Fruit fly (Drosophila melanogaster) whole organism, embryonic: Measurements from ENCODE around the gene CG13126.

Experiments
- ATbp ChIP-seq: fragments of 200-800 bp; sonication (Bioruptor generic); optimal IDR thresholded peaks from 2 replicates; lab custom pipeline; 2017; ENCODE audit warnings: missing biosample characterization, mild to moderate bottlenecking, missing genetic modification characterization, missing genetic modification reagents
- CG10431 ChIP-seq: fragments of 200-800 bp; sonication (Bioruptor generic); optimal IDR thresholded peaks from 3 replicates; lab custom pipeline; 2018; ENCODE audit warnings: missing biosample characterization, mild to moderate bottlenecking, missing genetic modification characterization
- CG11247 ChIP-seq: fragments of 200-800 bp; sonication (Bioruptor generic); IDR thresholded peaks from 2 replicates; pipeline ENCODE4 v1.3.6; 2022; ENCODE audit warnings: missing biosample characterization, missing genetic modification characterization
- CG12391 ChIP-seq: fragments of 200-800 bp; sonication (Bioruptor generic); optimal IDR thresholded peaks from 3 replicates; lab custom pipeline; 2018; ENCODE audit warnings: missing biosample characterization, mild to moderate bottlenecking, missing genetic modification characterization, moderate library complexity
- CG13123 ChIP-seq: fragments of 200-800 bp; sonication (Bioruptor generic); optimal IDR thresholded peaks from 2 replicates; lab custom pipeline; 2016; ENCODE audit warnings: missing biosample characterization, missing genetic modification characterization
- CG13775 ChIP-seq: fragments of 200-800 bp; sonication (Bioruptor generic); optimal IDR thresholded peaks from 3 replicates; lab custom pipeline; 2017; ENCODE audit warnings: missing biosample characterization, mild to moderate bottlenecking, missing genetic modification characterization
- CG14050 ChIP-seq: fragments of 200-800 bp; sonication (Bioruptor generic); IDR thresholded peaks from 3 replicates; pipeline ENCODE4 v1.3.6; 2022; ENCODE audit warnings: missing biosample characterization, missing genetic modification characterization
- CG18262 ChIP-seq: fragments of 200-800 bp; optimal IDR thresholded peaks from 3 replicates; lab custom pipeline; 2019; ENCODE audit warnings: missing biosample characterization, mild to moderate bottlenecking, missing genetic modification characterization, moderate library complexity
- CG2202 ChIP-seq: fragments of 200-800 bp; sonication (Bioruptor generic); optimal IDR thresholded peaks from 2 replicates; lab custom pipeline; 2018; ENCODE audit warnings: missing biosample characterization, mild to moderate bottlenecking, missing genetic modification characterization
- CG2678 ChIP-seq: fragments of 200-800 bp; sonication (Bioruptor generic); optimal IDR thresholded peaks from 3 replicates; lab custom pipeline; 2019; ENCODE audit warnings: missing biosample characterization, mild to moderate bottlenecking, missing genetic modification characterization, moderate library complexity
- CG4707 ChIP-seq: fragments of 200-800 bp; sonication (Bioruptor generic); optimal IDR thresholded peaks from 2 replicates; lab custom pipeline; 2018; ENCODE audit warnings: missing biosample characterization, mild to moderate bottlenecking, missing genetic modification characterization, moderate library complexity
- CG4730 ChIP-seq: fragments of 200-800 bp; sonication (Bioruptor generic); IDR thresholded peaks from 2 replicates; pipeline ENCODE4 v1.3.6; 2022; ENCODE audit warnings: missing biosample characterization, missing genetic modification characterization
- CG4854 ChIP-seq: fragments of 200-800 bp; sonication (Bioruptor generic); optimal IDR thresholded peaks from 2 replicates; lab custom pipeline; 2016; ENCODE audit warnings: missing biosample characterization, missing genetic modification characterization, inconsistent platforms
- CG6254 ChIP-seq: fragments of 200-800 bp; sonication (Bioruptor generic); optimal IDR thresholded peaks from 3 replicates; lab custom pipeline; 2017; ENCODE audit warnings: mild to moderate bottlenecking, missing biosample characterization, missing genetic modification reagents, missing genetic modification characterization
- CG6791 ChIP-seq: fragments of 200-800 bp; sonication (Bioruptor generic); IDR thresholded peaks from 3 replicates; pipeline ENCODE4 v1.3.6; 2022; ENCODE audit warnings: missing biosample characterization, missing genetic modification characterization; ENCODE audit not compliant: partially characterized antibody
- CG7745 ChIP-seq: fragments of 200-800 bp; sonication (Bioruptor generic); optimal IDR thresholded peaks from 2 replicates; lab custom pipeline; 2018; ENCODE audit warnings: missing biosample characterization, mild to moderate bottlenecking, missing genetic modification characterization, moderate library complexity
- CG8290 ChIP-seq, 3 experiments: fragments of 200-800 bp; sonication (Bioruptor generic); optimal IDR thresholded peaks; 2 replicates each; lab custom pipeline; 2016 to 2019; ENCODE audit warnings: missing biosample characterization in 3 of 3, missing genetic modification characterization in 3 of 3, mild to moderate bottlenecking in 2 of 3, moderate library complexity in 1 of 3
- CG8478 ChIP-seq: fragments of >200 bp; optimal IDR thresholded peaks from 2 replicates; lab custom pipeline; 2018
- Dad ChIP-seq: fragments of 200-800 bp; sonication (Bioruptor generic); optimal IDR thresholded peaks from 3 replicates; lab custom pipeline; 2016; ENCODE audit warnings: missing biosample characterization, missing genetic modification characterization
- HLH3B ChIP-seq: fragments of 200-800 bp; sonication (Bioruptor generic); IDR thresholded peaks from 2 replicates; pipeline ENCODE4 v1.3.6; 2022; ENCODE audit warnings: missing biosample characterization, missing genetic modification characterization
- Hmr ChIP-seq: fragments of 200-800 bp; sonication (Bioruptor generic); optimal IDR thresholded peaks from 3 replicates; lab custom pipeline; 2017; ENCODE audit warnings: mild to moderate bottlenecking, missing biosample characterization, missing genetic modification reagents, missing genetic modification characterization
- Kr ChIP-seq: fragments of 200-800 bp; sonication (Bioruptor generic); optimal IDR thresholded peaks from 2 replicates; lab custom pipeline; 2017; ENCODE audit warnings: missing biosample characterization, mild to moderate bottlenecking, missing genetic modification characterization
- Lhr ChIP-seq: fragments of 200-800 bp; sonication (Bioruptor generic); optimal IDR thresholded peaks from 3 replicates; lab custom pipeline; 2017; ENCODE audit warnings: mild to moderate bottlenecking, missing biosample characterization, missing genetic modification reagents, missing genetic modification characterization
- MBD-R2 ChIP-seq: fragments of 200-800 bp; sonication (Bioruptor generic); IDR thresholded peaks from 2 replicates; pipeline ENCODE4 v1.3.6; 2022; ENCODE audit warnings: missing biosample characterization, missing genetic modification characterization
- Mad ChIP-seq: fragments of 200-800 bp; sonication (Bioruptor generic); optimal IDR thresholded peaks from 2 replicates; lab custom pipeline; 2016; ENCODE audit warnings: missing biosample characterization, missing genetic modification characterization
- Max ChIP-seq: fragments of 200-800 bp; sonication (Bioruptor generic); optimal IDR thresholded peaks from 2 replicates; lab custom pipeline; 2016; ENCODE audit warnings: missing biosample characterization, mild to moderate bottlenecking, missing genetic modification characterization
- Myb ChIP-seq: fragments of 200-800 bp; sonication (Bioruptor generic); optimal IDR thresholded peaks from 2 replicates; lab custom pipeline; 2016; ENCODE audit warnings: missing biosample characterization, missing genetic modification characterization
- NC2β ChIP-seq: fragments of 200-800 bp; sonication (Bioruptor generic); optimal IDR thresholded peaks from 2 replicates; lab custom pipeline; 2016; ENCODE audit warnings: missing biosample characterization, missing genetic modification characterization
- Sin3A ChIP-seq: fragments of >200 bp; optimal IDR thresholded peaks from 2 replicates; lab custom pipeline; 2018
- Xrp1 ChIP-seq: fragments of 200-800 bp; sonication (Bioruptor generic); IDR thresholded peaks from 2 replicates; pipeline ENCODE4 v1.3.6; 2022; ENCODE audit warnings: missing biosample characterization, missing genetic modification characterization
- btn ChIP-seq: fragments of 200-800 bp; sonication (Bioruptor generic); optimal IDR thresholded peaks from 2 replicates; lab custom pipeline; 2016; ENCODE audit warnings: missing biosample characterization, missing genetic modification characterization
- crc ChIP-seq: fragments of 200-800 bp; sonication (Bioruptor generic); optimal IDR thresholded peaks from 2 replicates; lab custom pipeline; 2016; ENCODE audit warnings: missing biosample characterization, missing genetic modification characterization
- cwo ChIP-seq: fragments of 200-800 bp; sonication (Bioruptor generic); optimal IDR thresholded peaks from 3 replicates; lab custom pipeline; 2017; ENCODE audit warnings: missing biosample characterization, missing genetic modification characterization, mild to moderate bottlenecking, moderate library complexity, missing genetic modification reagents
- dimm ChIP-seq: fragments of 200-800 bp; sonication (Bioruptor generic); IDR thresholded peaks from 2 replicates; pipeline ENCODE4 v1.3.6; 2022; ENCODE audit warnings: missing biosample characterization, missing genetic modification characterization
- disco-r ChIP-seq: fragments of 200-800 bp; sonication (Bioruptor generic); optimal IDR thresholded peaks from 2 replicates; lab custom pipeline; 2016; ENCODE audit warnings: missing biosample characterization, missing genetic modification characterization
- dmrt99B ChIP-seq: fragments of 200-800 bp; sonication (Bioruptor generic); optimal IDR thresholded peaks from 2 replicates; lab custom pipeline; 2018; ENCODE audit warnings: missing biosample characterization, mild to moderate bottlenecking, missing genetic modification characterization, moderate library complexity
- fd96Cb ChIP-seq: fragments of 200-800 bp; sonication (Bioruptor generic); optimal IDR thresholded peaks from 2 replicates; lab custom pipeline; 2018; ENCODE audit warnings: missing biosample characterization, mild to moderate bottlenecking, missing genetic modification characterization, moderate library complexity
- fu2 ChIP-seq: fragments of 200-800 bp; sonication (Bioruptor generic); optimal IDR thresholded peaks from 2 replicates; lab custom pipeline; 2016; ENCODE audit warnings: missing biosample characterization, missing genetic modification characterization
- gce ChIP-seq: fragments of 200-800 bp; sonication (Bioruptor generic); IDR thresholded peaks from 3 replicates; pipeline ENCODE4 v1.3.6; 2022; ENCODE audit warnings: missing biosample characterization, missing genetic modification characterization
- grn ChIP-seq: fragments of 200-800 bp; sonication (Bioruptor generic); optimal IDR thresholded peaks from 3 replicates; lab custom pipeline; 2017; ENCODE audit warnings: missing biosample characterization, missing genetic modification characterization
- hb ChIP-seq: fragments of 200-800 bp; sonication (Bioruptor generic); IDR thresholded peaks from 3 replicates; pipeline ENCODE4 v1.3.6; 2022; ENCODE audit warnings: missing biosample characterization, missing genetic modification characterization; ENCODE audit not compliant: partially characterized antibody
- hbn ChIP-seq: fragments of 200-800 bp; sonication (Bioruptor generic); IDR thresholded peaks from 2 replicates; pipeline ENCODE4 v1.3.6; 2022; ENCODE audit warnings: missing biosample characterization, missing genetic modification characterization; ENCODE audit not compliant: partially characterized antibody
- jumu ChIP-seq: fragments of 200-800 bp; sonication (Bioruptor generic); optimal IDR thresholded peaks from 3 replicates; lab custom pipeline; 2016; ENCODE audit warnings: missing biosample characterization, missing genetic modification characterization
- lbe ChIP-seq: fragments of 200-800 bp; sonication (Bioruptor generic); optimal IDR thresholded peaks from 2 replicates; lab custom pipeline; 2016; ENCODE audit warnings: missing biosample characterization, mild to moderate bottlenecking, missing genetic modification characterization
- mirr ChIP-seq: fragments of 200-800 bp; sonication (Bioruptor generic); optimal IDR thresholded peaks from 3 replicates; lab custom pipeline; 2018; ENCODE audit warnings: missing biosample characterization, mild to moderate bottlenecking, missing genetic modification characterization
- phol ChIP-seq: fragments of 200-800 bp; sonication (Bioruptor generic); optimal IDR thresholded peaks from 3 replicates; lab custom pipeline; 2018; ENCODE audit warnings: missing biosample characterization, mild to moderate bottlenecking, missing genetic modification characterization, moderate library complexity
- run ChIP-seq: fragments of 200-800 bp; sonication (Bioruptor generic); optimal IDR thresholded peaks from 3 replicates; lab custom pipeline; 2018; ENCODE audit warnings: missing biosample characterization, mild to moderate bottlenecking, missing genetic modification characterization
- sug ChIP-seq: fragments of 200-800 bp; optimal IDR thresholded peaks from 2 replicates; lab custom pipeline; 2019; ENCODE audit warnings: missing biosample characterization, mild to moderate bottlenecking, missing genetic modification characterization, moderate library complexity
- tio ChIP-seq: fragments of 200-800 bp; sonication (Bioruptor generic); optimal IDR thresholded peaks from 2 replicates; lab custom pipeline; 2017; ENCODE audit warnings: missing biosample characterization, missing genetic modification characterization, inconsistent platforms
- tx ChIP-seq: fragments of 200-800 bp; sonication (Bioruptor generic); optimal IDR thresholded peaks from 2 replicates; lab custom pipeline; 2016; ENCODE audit warnings: missing biosample characterization, missing genetic modification characterization
- vnd ChIP-seq: fragments of 200-800 bp; sonication (Bioruptor generic); IDR thresholded peaks from 3 replicates; pipeline ENCODE4 v1.3.6; 2022; ENCODE audit warnings: missing biosample characterization, missing genetic modification characterization; ENCODE audit not compliant: partially characterized antibody

The CG13126 gene

DNA sequence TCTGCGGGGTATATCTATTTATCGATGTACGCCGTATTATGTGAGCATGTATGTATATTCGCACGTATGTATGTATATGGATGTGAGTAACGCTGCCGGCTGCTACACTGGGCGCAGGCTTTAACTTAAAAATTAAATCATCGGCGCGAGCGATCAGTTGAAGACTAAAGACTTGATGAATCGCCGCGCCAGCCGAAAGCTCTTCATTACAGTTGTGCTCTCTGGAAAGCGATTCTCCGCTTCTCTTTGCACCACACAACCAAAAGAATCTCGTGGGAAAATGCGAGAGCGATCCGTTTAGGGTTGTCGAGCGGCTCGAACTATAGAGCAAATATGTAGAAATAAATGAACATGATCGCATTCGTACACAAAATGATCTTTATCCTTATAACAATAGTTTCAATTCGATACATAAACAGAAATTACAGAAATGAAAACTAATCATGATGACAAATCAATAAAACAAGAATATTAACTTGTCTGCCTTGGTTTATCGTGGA, 45.5 kb downstream of the CG13126 start, which contains the start of gene CG13124 (continued):
- TF ChIP-seq lbe (no peak), hbn (GFP tag; lab: Robert Waterston, UW) (no peak), tio (GFP tag; lab: Kevin White, UChicago) (no peak), CG12391 (tag; lab: Kevin White, UChicago) (peak; percentile 5), run (tag; lab: Kevin White, UChicago) (no peak), CG13123 (GFP tag; lab: Kevin White, UChicago) (no peak), CG4730 (GFP tag; lab: Robert Waterston, UW) (no peak), HLH3B (GFP tag; lab: Robert Waterston, UW) (no peak), CG4854 (GFP tag; lab: Kevin White, UChicago) (no peak), dmrt99B (tag; lab: Kevin White, UChicago) (peak; percentile 11), CG6791 (GFP tag; lab: Robert Waterston, UW) (no peak), hb (GFP tag; lab: Robert Waterston, UW) (no peak), Max (GFP tag; lab: Kevin White, UChicago) (no peak), Hmr (GFP tag; lab: Kevin White, UChicago) (peak; percentile 55), fd96Cb (tag; lab: Kevin White, UChicago) (no peak), CG13775 (GFP tag; lab: Kevin White, UChicago) (no peak), gce (GFP tag; lab: Robert Waterston, UW) (no peak), Mad (no peak), mirr (GFP tag; lab: Kevin White, UChicago) (peak; percentile 57), CG10431 (GFP tag; lab: Kevin White, UChicago) (no peak), CG2202 (tag; lab: Kevin White, UChicago) (no peak), NC2β (peak; percentile 7), dimm (GFP tag; lab: Robert Waterston, UW) (no peak), fu2 (no peak), crc (GFP tag; lab: Kevin White, UChicago) (no peak), CG8478 (no peak), Lhr (GFP tag; lab: Kevin White, UChicago) (no peak), tx (no peak), CG11247 (no peak), vnd (GFP tag; lab: Robert Waterston, UW) (no peak), CG6254 (no peak), CG14050 (GFP tag; lab: Robert Waterston, UW) (no peak), cwo (no peak), grn (GFP tag; lab: Kevin White, UChicago) (no peak), phol (tag; lab: Kevin White, UChicago) (no peak), Xrp1 (GFP tag; lab: Robert Waterston, UW) (peak; percentile 38; the same call in 1 of the 2 replicates), btn (GFP tag; lab: Kevin White, UChicago) (no peak), CG7745 (tag; lab: Kevin White, UChicago) (no peak), CG8290 (GFP tag; optimal IDR thresholded peaks at IDR 0.05; lab: Kevin White, UChicago) (no peak), CG8290 (tag; optimal IDR thresholded peaks at IDR 0.05; lab: Kevin White, UChicago) (peak in 1 of 2 experiments; percentile 46), MBD-R2 (GFP tag; lab: Robert Waterston, UW) (no peak), sug (tag; lab: Kevin White, UChicago) (no peak), Kr (GFP tag; lab: Kevin White, UChicago) (no peak), CG2678 (tag; lab: Kevin White, UChicago) (peak; percentile 43), CG4707 (GFP tag; lab: Kevin White, UChicago) (no peak), disco-r (GFP tag; lab: Kevin White, UChicago) (no peak), jumu (GFP tag; lab: Kevin White, UChicago) (no peak), ATbp (GFP tag; lab: Kevin White, UChicago) (peak; percentile 16), Sin3A (lab: Kevin White, UChicago) (no peak), Myb (GFP tag; lab: Kevin White, UChicago) (no peak), Dad (GFP tag; lab: Kevin White, UChicago) (no peak), CG18262 (no peak)
